Fruit fly (Drosophila melanogaster) S2 (cell line): Measurements from ENCODE around the gene inaF-A.
A peak's percentile ranks its signal among the peaks of the same experiment; 100 is the strongest.

Experiments used
- CG8478 ChIP-seq: fragments of >200 bp; optimal IDR thresholded peaks from 2 replicates; lab custom pipeline; 2018
- CTCF ChIP-seq, 2 experiments: fragments of >200 bp; optimal IDR thresholded peaks; 2 replicates each; lab custom pipeline; 2018

Gene inaF-A

dm6 chrX:11716731-11717326, 16.9 kb downstream of the inaF-A start, which contains the start of gene prtp:
Gene prtp (plus strand): TSS chrX:11716756.
- TF ChIP-seq CG8478 (lab: Kevin White, UChicago), result no peak
- no peak for TF ChIP-seq CTCF (optimal IDR thresholded peaks at IDR 0.05; lab: Kevin White, UChicago)

- TF ChIP-seq CG8478 (lab: Kevin White, UChicago), result no peak
- TF ChIP-seq CTCF (optimal IDR thresholded peaks at IDR 0.05; lab: Kevin White, UChicago), result no peak
Observed at dm6 chrX:11715937-11716730, 17.6 kb downstream of the inaF-A start.

dm6 chrX:11715263-11715659, 18.4 kb downstream of the inaF-A start, which contains the start of gene Amun:
Gene Amun (minus strand): TSS chrX:11715565.
- TF ChIP-seq CTCF (optimal IDR thresholded peaks at IDR 0.05; lab: Kevin White, UChicago), result no peak
- no peak for TF ChIP-seq CG8478 (lab: Kevin White, UChicago)

- TF ChIP-seq CTCF (optimal IDR thresholded peaks at IDR 0.05; lab: Kevin White, UChicago) (peak; percentile 48 to 63), CG8478 (lab: Kevin White, UChicago) (no peak)
Observed at dm6 chrX:11714529-11715262, 19.0 kb downstream of the inaF-A start.

dm6 chrX:11713808-11714528, 19.7 kb downstream of the inaF-A start:
- no peak for TF ChIP-seq CG8478 (lab: Kevin White, UChicago)
- TF ChIP-seq CTCF (optimal IDR thresholded peaks at IDR 0.05; lab: Kevin White, UChicago), result no peak

- TF ChIP-seq CTCF (optimal IDR thresholded peaks at IDR 0.05; lab: Kevin White, UChicago), result peak in 1 of 2 experiments; percentile 43
- no peak for TF ChIP-seq CG8478 (lab: Kevin White, UChicago)
Observed at dm6 chrX:11709799-11710720, 23.6 kb downstream of the inaF-A start, which contains the start of gene FucT6. Gene FucT6 (minus strand): TSS chrX:11709951.

- TF ChIP-seq CTCF (optimal IDR thresholded peaks at IDR 0.05; lab: Kevin White, UChicago) (no peak), CG8478 (lab: Kevin White, UChicago) (no peak)
Observed at dm6 chrX:11704929-11705612, 28.6 kb downstream of the inaF-A start, which contains the start of gene CG2444. Gene CG2444 (minus strand): TSS chrX:11705300.

- TF ChIP-seq CG8478 (lab: Kevin White, UChicago), result no peak
- no peak for TF ChIP-seq CTCF (optimal IDR thresholded peaks at IDR 0.05; lab: Kevin White, UChicago)
Observed at dm6 chrX:11700765-11701164, 32.9 kb downstream of the inaF-A start.

- TF ChIP-seq CG8478 (lab: Kevin White, UChicago) (no peak), CTCF (optimal IDR thresholded peaks at IDR 0.05; lab: Kevin White, UChicago) (no peak)
Observed at dm6 chrX:11695883-11696211, 37.8 kb downstream of the inaF-A start.

- peak; percentile 64 to 78 for TF ChIP-seq CTCF (optimal IDR thresholded peaks at IDR 0.05; lab: Kevin White, UChicago)
- TF ChIP-seq CG8478 (lab: Kevin White, UChicago), result no peak
Observed at dm6 chrX:11694959-11695882, 38.5 kb downstream of the inaF-A start, which contains the start of gene PhKgamma. Gene PhKgamma (plus strand): TSS chrX:11695137.

dm6 chrX:11689669-11690068, 44.0 kb downstream of the inaF-A start:
- TF ChIP-seq CTCF (optimal IDR thresholded peaks at IDR 0.05; lab: Kevin White, UChicago) (no peak), CG8478 (lab: Kevin White, UChicago) (no peak)
